Fruit fly (Drosophila melanogaster): ENCODE data around the gene CG13616.

The CG13616 gene

DNA sequence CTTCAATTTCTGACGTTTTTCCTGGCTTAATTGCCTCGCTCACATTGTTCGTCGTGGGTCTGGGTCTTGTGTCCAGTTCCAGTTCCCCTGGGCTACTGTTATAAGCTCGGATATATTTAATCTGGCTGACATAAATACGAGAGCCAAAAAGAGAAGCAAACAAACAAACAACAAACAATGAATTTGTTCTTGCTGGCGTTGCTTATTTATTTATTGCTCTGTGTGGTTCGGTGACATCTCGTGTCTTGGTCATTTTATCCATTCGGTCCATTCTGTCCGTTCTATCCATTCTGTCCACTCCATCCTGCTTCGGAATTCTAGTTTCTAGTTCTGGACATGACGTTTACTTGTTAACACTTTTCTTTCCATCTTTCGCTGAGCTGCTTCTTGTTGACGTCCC, 7.7 kb upstream of the CG13616 start, which contains the start of gene CG17780:
Gene CG17780 (minus strand): TSS at position 101 of the 400 bp plus-strand sequence.
- TF ChIP-seq CG17801 (GFP tag; optimal IDR thresholded peaks at IDR 0.05; ENCODE audit: partially characterized antibody), result no peak

- no peak for TF ChIP-seq CG17801 (GFP tag; optimal IDR thresholded peaks at IDR 0.05; ENCODE audit: partially characterized antibody)
Observed at dm6 chr3R:24386434-24386833, 6.3 kb upstream of the CG13616 start.

DNA sequence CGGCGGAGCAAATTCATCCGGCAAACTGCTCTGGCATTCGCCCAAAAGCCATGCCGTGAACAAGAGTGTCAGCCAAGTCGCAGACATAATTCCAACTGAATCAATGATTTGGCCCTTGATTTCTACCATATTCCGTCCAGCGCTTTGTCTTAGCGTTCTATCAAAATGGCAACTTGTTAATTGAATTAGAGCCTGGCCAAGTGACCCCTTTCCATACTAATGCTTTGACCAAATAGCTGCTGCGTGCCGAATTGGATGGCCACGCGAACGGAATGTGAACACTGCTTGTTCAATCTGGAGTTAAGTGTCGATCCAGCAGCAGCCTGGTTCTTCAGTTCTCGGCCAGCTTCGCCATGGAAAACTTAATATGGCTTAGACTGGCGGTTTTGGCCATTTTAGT, 2.5 kb upstream of the CG13616 start, which contains the start of the genes CG5768 and CG13615:
Gene CG5768 (minus strand): TSS at position 101 of the 400 bp plus-strand sequence.
Gene CG13615 (plus strand): TSS at position 280 of the 400 bp plus-strand sequence.
- no peak for TF ChIP-seq CG17801 (GFP tag; optimal IDR thresholded peaks at IDR 0.05; ENCODE audit: partially characterized antibody)
